Worm (Caenorhabditis elegans): ENCODE results near the gene C06B8.2.

C06B8.2 gene

DNA sequence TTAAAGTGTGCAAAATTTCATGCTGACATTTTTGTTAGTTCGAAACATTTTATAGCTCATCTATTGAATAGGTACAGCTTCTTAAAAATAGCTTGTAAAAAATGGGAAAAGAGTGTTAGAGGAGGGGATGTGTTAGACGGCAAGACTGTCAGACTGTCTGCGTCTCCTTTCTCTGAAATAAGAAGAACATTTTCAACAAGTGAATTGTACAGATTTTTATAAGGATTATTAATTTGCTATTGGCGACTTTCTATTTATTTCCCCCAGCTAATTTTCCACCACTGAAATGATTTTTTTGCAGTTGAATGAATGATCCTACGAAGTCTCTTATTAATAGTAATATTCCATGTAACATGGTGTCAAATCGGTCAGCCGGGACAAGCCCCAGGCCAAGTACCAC, 19.9 kb upstream of the C06B8.2 start, which contains the start of gene C06B8.7:
Gene C06B8.7 (plus strand): TSS at position 301 of the 400 bp plus-strand sequence.
- TF ChIP-seq elt-4 (tag; optimal IDR thresholded peaks at IDR 0.05): no peak
- no peak for TF ChIP-seq ceh-45 (GFP tag; IDR thresholded peaks at IDR 0.05)
- TF ChIP-seq ref-2 (tag; optimal IDR thresholded peaks at IDR 0.05): no peak
- no peak for TF ChIP-seq hlh-30 (tag; optimal IDR thresholded peaks at IDR 0.05; ENCODE audit: insufficient read depth)
- TF ChIP-seq dmd-4 (tag; optimal IDR thresholded peaks at IDR 0.05; ENCODE audit: borderline replicate concordance): no peak
- no peak for TF ChIP-seq sdc-2 (tag; optimal IDR thresholded peaks at IDR 0.05)
- no peak for TF ChIP-seq hlh-15 (tag; optimal IDR thresholded peaks at IDR 0.05)
- TF ChIP-seq pros-1 (tag; optimal IDR thresholded peaks at IDR 0.05): no peak
- TF ChIP-seq unc-3 (GFP tag; conservative IDR thresholded peaks at IDR 0.05): no peak
- no peak for TF ChIP-seq unc-3 (tag; optimal IDR thresholded peaks at IDR 0.05)
- no peak for TF ChIP-seq rnt-1 (tag; optimal IDR thresholded peaks at IDR 0.05)

DNA sequence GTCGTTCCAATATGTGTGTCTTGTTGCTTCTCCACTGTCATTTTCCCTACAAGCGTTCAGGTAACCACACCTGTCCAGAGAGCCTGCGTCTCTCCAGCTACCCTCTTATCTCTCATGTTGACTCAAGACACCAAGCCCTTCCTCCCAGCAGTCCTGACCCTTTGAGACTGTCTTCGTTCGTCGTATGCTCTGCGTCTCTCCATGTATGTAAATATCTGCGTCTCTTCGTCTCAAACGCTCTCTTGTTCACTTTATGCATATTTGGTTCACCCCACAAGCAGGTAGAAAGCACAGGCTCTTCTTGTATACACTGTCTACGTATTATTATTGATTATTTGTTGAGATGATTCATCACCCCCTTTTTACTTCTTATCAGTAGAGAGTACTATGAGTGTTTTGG, 19.2 kb upstream of the C06B8.2 start:
- TF ChIP-seq lin-11 (tag; optimal IDR thresholded peaks at IDR 0.05) (no peak), npax-4 (tag; optimal IDR thresholded peaks at IDR 0.05) (no peak), dve-1 (tag; optimal IDR thresholded peaks at IDR 0.05) (no peak), unc-55 (GFP tag; optimal IDR thresholded peaks at IDR 0.05) (no peak), lim-6 (tag; optimal IDR thresholded peaks at IDR 0.05) (no peak), hlh-30 (tag; optimal IDR thresholded peaks at IDR 0.05; ENCODE audit: insufficient read depth) (peak; percentile 58), ztf-16 (tag; optimal IDR thresholded peaks at IDR 0.05) (no peak), ceh-22 (tag; optimal IDR thresholded peaks at IDR 0.05) (no peak), ceh-2 (tag; optimal IDR thresholded peaks at IDR 0.05) (peak; percentile 8), nfya-1 (tag; optimal IDR thresholded peaks at IDR 0.05) (peak; percentile 46), ama-1 (optimal IDR thresholded peaks at IDR 0.05) (no peak), elt-2 (tag; optimal IDR thresholded peaks at IDR 0.05) (peak; percentile 77), ceh-34 (tag; optimal IDR thresholded peaks at IDR 0.05) (peak; percentile 48), ceh-18 (tag; optimal IDR thresholded peaks at IDR 0.05) (no peak), ets-4 (tag; optimal IDR thresholded peaks at IDR 0.05) (peak; percentile 15), pros-1 (tag; optimal IDR thresholded peaks at IDR 0.05) (peak; percentile 9), ceh-48 (tag; optimal IDR thresholded peaks at IDR 0.05) (no peak), tbx-2 (tag; optimal IDR thresholded peaks at IDR 0.05) (peak; percentile 63)

DNA sequence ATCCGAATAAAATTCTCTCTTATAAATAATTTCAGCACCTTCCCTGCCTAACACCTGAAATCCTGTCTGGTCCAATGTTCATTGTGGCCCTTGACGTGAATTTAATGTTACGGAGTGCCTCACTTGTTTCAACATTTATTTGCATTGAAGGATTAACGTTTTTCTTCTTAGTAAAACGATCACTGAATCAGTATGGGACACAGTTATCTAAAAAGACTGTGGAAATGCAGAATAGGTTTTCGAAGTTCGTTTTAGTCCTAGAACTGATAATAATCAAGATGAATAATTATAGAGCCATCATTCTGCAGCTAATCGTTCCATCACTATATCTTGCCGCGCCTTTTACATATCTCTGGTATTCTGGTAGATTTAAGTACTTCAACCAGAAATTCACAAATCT, 16.6 kb upstream of the C06B8.2 start, which contains the start of gene srh-219:
Gene srh-219 (plus strand): TSS at position 301 of the 400 bp plus-strand sequence.
- TF ChIP-seq K09A11.1 (tag; optimal IDR thresholded peaks at IDR 0.05; ENCODE audit: insufficient read depth): no peak
- no peak for TF ChIP-seq fkh-10 (GFP tag; optimal IDR thresholded peaks at IDR 0.05)
- no peak for TF ChIP-seq madf-2 (tag; optimal IDR thresholded peaks at IDR 0.05)
- no peak for TF ChIP-seq npax-4 (tag; optimal IDR thresholded peaks at IDR 0.05)
- no peak for TF ChIP-seq ahr-1 (tag; optimal IDR thresholded peaks at IDR 0.05)
- no peak for TF ChIP-seq hlh-6 (tag; optimal IDR thresholded peaks at IDR 0.05)
- no peak for TF ChIP-seq ttx-3 (tag; optimal IDR thresholded peaks at IDR 0.05)
- TF ChIP-seq unc-86 (tag; optimal IDR thresholded peaks at IDR 0.05): no peak
- no peak for TF ChIP-seq lin-11 (tag; optimal IDR thresholded peaks at IDR 0.05)
- TF ChIP-seq ceh-48 (tag; optimal IDR thresholded peaks at IDR 0.05): no peak
- TF ChIP-seq hlh-8 (tag; optimal IDR thresholded peaks at IDR 0.05): no peak
- no peak for TF ChIP-seq sdc-2 (tag; optimal IDR thresholded peaks at IDR 0.05)
- no peak for TF ChIP-seq ceh-34 (tag; optimal IDR thresholded peaks at IDR 0.05)
- no peak for TF ChIP-seq hlh-30 (tag; optimal IDR thresholded peaks at IDR 0.05; ENCODE audit: insufficient read depth)
- no peak for TF ChIP-seq T23F11.4 (GFP tag; optimal IDR thresholded peaks at IDR 0.05)
- TF ChIP-seq ceh-45 (GFP tag; IDR thresholded peaks at IDR 0.05): no peak

DNA sequence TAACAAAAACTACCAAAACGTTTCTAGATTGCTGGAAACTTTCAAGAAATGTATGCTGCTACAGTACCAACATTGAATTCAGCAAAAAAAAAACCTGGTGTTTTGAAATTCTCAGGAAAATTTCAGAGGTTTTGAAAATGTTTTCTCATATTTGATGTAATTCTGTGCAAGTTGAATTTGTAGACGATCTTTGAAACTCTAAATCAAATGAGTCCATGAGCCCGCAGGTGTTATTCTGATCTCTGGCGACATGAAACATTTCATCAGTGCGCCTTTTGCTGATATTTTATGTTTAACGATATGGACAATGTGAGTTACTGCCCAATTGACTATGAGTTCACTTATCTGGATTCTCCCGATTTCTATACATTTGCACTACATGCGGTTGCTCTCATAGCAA, 15.1 kb upstream of the C06B8.2 start, which contains the start of gene srh-218:
Gene srh-218 (plus strand): TSS at position 301 of the 400 bp plus-strand sequence.
- TF ChIP-seq K09A11.1 (tag; optimal IDR thresholded peaks at IDR 0.05; ENCODE audit: insufficient read depth): no peak
- no peak for TF ChIP-seq hlh-15 (tag; optimal IDR thresholded peaks at IDR 0.05)
- TF ChIP-seq tbx-7 (tag; optimal IDR thresholded peaks at IDR 0.05): no peak

Data from whole organism, late embryonic.